Fruit fly (Drosophila melanogaster): ENCODE results near the gene Nep3.
"Not testable (repeated sequence)": the region's sequence is repeated elsewhere in the genome, so short reads cannot be mapped to it uniquely, and the experiment has no call there.

Gene Nep3

dm6 chrX:19960881-19961347, at the start of gene Nep3 (continued):
- TF ChIP-seq ewg (GFP tag; optimal IDR thresholded peaks at IDR 0.05) (peak; percentile 98), slbo (GFP tag; IDR thresholded peaks at IDR 0.05) (no peak), CG4360 (GFP tag; IDR thresholded peaks at IDR 0.05) (no peak), fd102C (GFP tag; optimal IDR thresholded peaks at IDR 0.05) (no peak), lbe (GFP tag; optimal IDR thresholded peaks at IDR 0.05) (no peak), bsh (GFP tag; optimal IDR thresholded peaks at IDR 0.05) (no peak), CG3995 (GFP tag; optimal IDR thresholded peaks at IDR 0.05) (no peak), CG11723 (GFP tag; optimal IDR thresholded peaks at IDR 0.05) (no peak), CG5180 (GFP tag; optimal IDR thresholded peaks at IDR 0.05) (no peak), mam (GFP tag; optimal IDR thresholded peaks at IDR 0.05) (no peak), CG10209 (GFP tag; optimal IDR thresholded peaks at IDR 0.05) (no peak), CG12744 (GFP tag; optimal IDR thresholded peaks at IDR 0.05) (no peak), dmrt11E (tag; optimal IDR thresholded peaks at IDR 0.05) (no peak), MESR4 (GFP tag; optimal IDR thresholded peaks at IDR 0.05) (no peak), CG17186 (GFP tag; optimal IDR thresholded peaks at IDR 0.05) (no peak), lab (GFP tag; optimal IDR thresholded peaks at IDR 0.05) (no peak), pan (optimal IDR thresholded peaks at IDR 0.05) (no peak), pan (GFP tag; optimal IDR thresholded peaks at IDR 0.05 in 1 of 2, IDR thresholded peaks at IDR 0.05 in 1 of 2) (no peak), grau (tag; optimal IDR thresholded peaks at IDR 0.05) (no peak), H15 (GFP tag; IDR thresholded peaks at IDR 0.05) (no peak)

- TF ChIP-seq ken (GFP tag; IDR thresholded peaks at IDR 0.05); CG10321 (GFP tag; IDR thresholded peaks at IDR 0.05); lbe (GFP tag; optimal IDR thresholded peaks at IDR 0.05): not testable (repeated sequence)
Observed at dm6 chrX:19915181-19915580, 45.9 kb upstream of the Nep3 start, which contains the start of gene CG45487. CG45487 (minus strand) TSS chrX:19915281.

- TF ChIP-seq CG12769 (tag; optimal IDR thresholded peaks at IDR 0.05); CG10147 (GFP tag; optimal IDR thresholded peaks at IDR 0.05); bowl (GFP tag; IDR thresholded peaks at IDR 0.05): not testable (repeated sequence)
Observed at dm6 chrX:19920335-19920734, 40.8 kb upstream of the Nep3 start, which contains the start of gene CG45488. CG45488 (minus strand) TSS chrX:19920435.

dm6 chrX:19929078-19929477, 32.0 kb upstream of the Nep3 start, which contains the start of gene CG45489:
CG45489 (minus strand) TSS chrX:19929178.
- not testable (repeated sequence) for TF ChIP-seq ara (GFP tag; IDR thresholded peaks at IDR 0.05); insv (GFP tag; optimal IDR thresholded peaks at IDR 0.05); CG17186 (GFP tag; optimal IDR thresholded peaks at IDR 0.05)

DNA sequence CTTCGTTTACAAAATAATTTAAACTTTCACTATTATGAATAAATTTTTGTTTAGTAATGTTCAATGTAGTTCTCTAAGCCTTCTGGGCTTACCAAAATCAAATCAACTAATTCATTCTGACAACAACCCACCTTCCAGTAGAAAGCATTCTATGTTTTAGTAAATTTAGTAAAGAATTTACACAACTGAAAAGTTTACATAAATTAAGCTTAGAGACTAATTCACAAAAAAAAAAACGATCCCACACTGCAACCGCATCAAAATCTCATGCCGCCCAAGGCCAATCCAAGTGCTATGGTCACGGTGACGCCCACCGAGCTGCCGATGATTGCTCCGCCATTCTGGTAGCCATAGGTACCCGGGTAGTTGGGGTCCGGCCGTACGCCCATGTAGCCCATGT, 26.9 kb upstream of the Nep3 start, which contains the start of gene CG45490:
TSS of gene CG45490 (minus strand) at position 101 of the 400 bp plus-strand sequence.
- not testable (repeated sequence) for TF ChIP-seq CG14014 (GFP tag; IDR thresholded peaks at IDR 0.05); Aef1 (GFP tag; IDR thresholded peaks at IDR 0.05); bcd (GFP tag; optimal IDR thresholded peaks at IDR 0.05)

DNA sequence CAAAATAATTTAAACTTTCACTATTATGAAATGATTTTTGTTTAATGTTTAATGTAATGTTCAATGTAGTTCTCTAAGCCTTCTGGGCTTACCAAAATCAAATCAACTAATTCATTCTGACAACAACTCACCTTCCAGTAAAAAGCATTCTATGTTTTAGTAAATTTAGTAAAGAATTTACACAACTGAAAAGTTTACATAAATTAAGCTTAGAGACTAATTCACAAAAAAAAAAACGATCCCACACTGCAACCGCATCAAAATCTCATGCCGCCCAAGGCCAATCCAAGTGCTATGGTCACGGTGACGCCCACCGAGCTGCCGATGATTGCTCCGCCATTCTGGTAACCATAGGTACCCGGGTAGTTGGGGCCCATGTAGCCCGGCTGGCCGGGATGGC, 22.2 kb upstream of the Nep3 start, which contains the start of gene CG45491:
TSS of gene CG45491 (minus strand) at position 101 of the 400 bp plus-strand sequence.
- not testable (repeated sequence) for TF ChIP-seq pan (optimal IDR thresholded peaks at IDR 0.05); pan (GFP tag; optimal IDR thresholded peaks at IDR 0.05 in 1 of 2, IDR thresholded peaks at IDR 0.05 in 1 of 2); CTCF (GFP tag; optimal IDR thresholded peaks at IDR 0.05); chn (GFP tag; optimal IDR thresholded peaks at IDR 0.05)
